Fruit fly (Drosophila melanogaster): ENCODE measurements around the gene Elp1.

Elp1 gene

DNA sequence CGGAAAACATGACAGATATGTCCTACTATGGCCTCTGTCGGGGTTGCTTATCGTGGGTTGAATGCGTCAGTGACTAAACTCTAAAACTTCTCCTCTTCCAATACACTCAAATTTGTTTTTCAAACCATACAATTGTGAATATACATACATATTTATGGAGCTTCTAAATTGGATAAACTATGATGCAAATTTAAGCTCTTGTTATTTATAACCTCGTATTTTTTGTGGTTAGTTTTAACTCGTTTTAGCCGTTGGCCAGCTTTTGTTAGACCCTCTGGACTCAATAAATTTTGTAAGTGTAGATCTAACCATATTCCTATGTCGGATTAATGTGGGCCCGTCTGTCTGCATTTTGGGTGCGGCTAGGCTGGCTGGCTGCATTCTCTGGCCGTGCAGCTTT, 33.4 kb upstream of the Elp1 start (continued):
- no peak for TF ChIP-seq toy (GFP tag; IDR thresholded peaks at IDR 0.05)
- peak; percentile 55 for TF ChIP-seq D19A (tag; optimal IDR thresholded peaks at IDR 0.05)
- peak; percentile 26 for TF ChIP-seq Oli (tag; optimal IDR thresholded peaks at IDR 0.05)
- TF ChIP-seq Doc3 (GFP tag; IDR thresholded peaks at IDR 0.05; ENCODE audit: partially characterized antibody), result no peak
- TF ChIP-seq pnt (GFP tag; optimal IDR thresholded peaks at IDR 0.05), result peak; percentile 28
- TF ChIP-seq CG18011 (GFP tag; optimal IDR thresholded peaks at IDR 0.05), result no peak
- TF ChIP-seq ftz-f1 (GFP tag; optimal IDR thresholded peaks at IDR 0.05), result no peak
- no peak for TF ChIP-seq CG11398 (GFP tag; optimal IDR thresholded peaks at IDR 0.05)
- peak in 1 of 2 experiments; percentile 8 for TF ChIP-seq Eip74EF (GFP tag; optimal IDR thresholded peaks at IDR 0.05)
- peak; percentile 55 for TF ChIP-seq CG7839 (tag; optimal IDR thresholded peaks at IDR 0.05)
- peak; percentile 16 for TF ChIP-seq gcm (GFP tag; optimal IDR thresholded peaks at IDR 0.05)
- TF ChIP-seq cato (GFP tag; optimal IDR thresholded peaks at IDR 0.05; ENCODE audit: borderline replicate concordance), result no peak
- no peak for TF ChIP-seq CG3163 (GFP tag; optimal IDR thresholded peaks at IDR 0.05)
- peak; percentile 51; the same call in 1 of the 2 replicates for TF ChIP-seq vvl (GFP tag; IDR thresholded peaks at IDR 0.05)
- peak in 1 of 2 experiments; percentile 12 for TF ChIP-seq Pdp1 (GFP tag; optimal IDR thresholded peaks at IDR 0.05)
- peak; percentile 42 for TF ChIP-seq CG1529 (GFP tag; optimal IDR thresholded peaks at IDR 0.05)
- peak; percentile 25 for TF ChIP-seq PHDP (tag; optimal IDR thresholded peaks at IDR 0.05)
- TF ChIP-seq CG8924 (tag; optimal IDR thresholded peaks at IDR 0.05), result peak; percentile 46
- TF ChIP-seq Dad (GFP tag; optimal IDR thresholded peaks at IDR 0.05), result no peak
- TF ChIP-seq zf30C (GFP tag; optimal IDR thresholded peaks at IDR 0.05), result peak; percentile 77
- TF ChIP-seq grau (tag; optimal IDR thresholded peaks at IDR 0.05), result peak; percentile 42
- TF ChIP-seq CG8089 (GFP tag; optimal IDR thresholded peaks at IDR 0.05), result peak; percentile 5
- peak; percentile 18 for TF ChIP-seq Chrac-16 (GFP tag; optimal IDR thresholded peaks at IDR 0.05)
- TF ChIP-seq CG7556 (GFP tag; optimal IDR thresholded peaks at IDR 0.05), result peak; percentile 49
- no peak for TF ChIP-seq CG14860 (GFP tag; IDR thresholded peaks at IDR 0.05; ENCODE audit: partially characterized antibody)
- TF ChIP-seq CG17829 (tag; optimal IDR thresholded peaks at IDR 0.05), result peak; percentile 72
- TF ChIP-seq CG16863 (GFP tag; optimal IDR thresholded peaks at IDR 0.05), result peak; percentile 37
- TF ChIP-seq zfh2 (GFP tag; optimal IDR thresholded peaks at IDR 0.05), result no peak
- TF ChIP-seq sd (tag; optimal IDR thresholded peaks at IDR 0.05), result no peak
- peak; percentile 45 for TF ChIP-seq Ssrp (tag; optimal IDR thresholded peaks at IDR 0.05)
- TF ChIP-seq phol (tag; optimal IDR thresholded peaks at IDR 0.05), result peak; percentile 65
- peak; percentile 55 for TF ChIP-seq CG8388 (GFP tag; optimal IDR thresholded peaks at IDR 0.05)
- peak; percentile 17 for TF ChIP-seq bcd (GFP tag; optimal IDR thresholded peaks at IDR 0.05)
- TF ChIP-seq stwl (tag; optimal IDR thresholded peaks at IDR 0.05), result peak; percentile 3
- TF ChIP-seq CG10209 (GFP tag; optimal IDR thresholded peaks at IDR 0.05), result peak; percentile 22
- no peak for TF ChIP-seq fru (optimal IDR thresholded peaks at IDR 0.05)
- TF ChIP-seq Blimp-1 (GFP tag; optimal IDR thresholded peaks at IDR 0.05), result peak; percentile 72
- no peak for TF ChIP-seq CG14441 (GFP tag; IDR thresholded peaks at IDR 0.05)
- peak; percentile 58 for TF ChIP-seq unpg (GFP tag; optimal IDR thresholded peaks at IDR 0.05)
- peak; percentile 25 for TF ChIP-seq CG1233 (GFP tag; optimal IDR thresholded peaks at IDR 0.05)
- TF ChIP-seq CG2202 (tag; optimal IDR thresholded peaks at IDR 0.05), result peak; percentile 64
- TF ChIP-seq Usf (GFP tag; optimal IDR thresholded peaks at IDR 0.05), result no peak
- no peak for TF ChIP-seq Mrtf (GFP tag; IDR thresholded peaks at IDR 0.05)
- no peak for TF ChIP-seq NFAT (GFP tag; IDR thresholded peaks at IDR 0.05)
- peak; percentile 10 for TF ChIP-seq jumu (GFP tag; optimal IDR thresholded peaks at IDR 0.05)
- peak; percentile 3 for TF ChIP-seq CG17802 (tag; optimal IDR thresholded peaks at IDR 0.05)
- TF ChIP-seq CG18262 (tag; optimal IDR thresholded peaks at IDR 0.05), result peak; percentile 73
- peak; percentile 29 for TF ChIP-seq CG12236 (GFP tag; optimal IDR thresholded peaks at IDR 0.05)
- peak; percentile 70 for TF ChIP-seq gsb-n (tag; optimal IDR thresholded peaks at IDR 0.05)
- TF ChIP-seq dmrt11E (tag; optimal IDR thresholded peaks at IDR 0.05), result peak; percentile 85
